Fruit fly (Drosophila melanogaster) whole organism, embryonic: ENCODE results near the gene CG12057.
A peak's percentile ranks its signal among the peaks of the same experiment; 100 is the strongest.

Experiments
- ATbp ChIP-seq: fragments of 200-800 bp; sonication (Bioruptor generic); optimal IDR thresholded peaks from 2 replicates; lab custom pipeline; 2017; ENCODE audit warnings: missing biosample characterization, mild to moderate bottlenecking, missing genetic modification characterization, missing genetic modification reagents
- Bteb2 ChIP-seq: fragments of 200-800 bp; sonication (Bioruptor generic); optimal IDR thresholded peaks from 2 replicates; lab custom pipeline; 2016; ENCODE audit warnings: missing biosample characterization, missing genetic modification characterization
- CG10431 ChIP-seq: fragments of 200-800 bp; sonication (Bioruptor generic); optimal IDR thresholded peaks from 3 replicates; lab custom pipeline; 2018; ENCODE audit warnings: missing biosample characterization, mild to moderate bottlenecking, missing genetic modification characterization
- CG10959 ChIP-seq: fragments of 200-800 bp; sonication (Bioruptor generic); IDR thresholded peaks from 2 replicates; pipeline ENCODE4 v1.3.6; 2022; ENCODE audit warnings: missing biosample characterization, missing genetic modification characterization
- CG12071 ChIP-seq: fragments of 200-800 bp; sonication (Bioruptor generic); optimal IDR thresholded peaks from 3 replicates; lab custom pipeline; 2018; ENCODE audit warnings: missing biosample characterization, mild to moderate bottlenecking, missing genetic modification characterization
- CG12155 ChIP-seq: fragments of 200-800 bp; sonication (Bioruptor generic); optimal IDR thresholded peaks from 3 replicates; lab custom pipeline; 2016; ENCODE audit warnings: missing biosample characterization, missing genetic modification characterization
- CG13123 ChIP-seq: fragments of 200-800 bp; sonication (Bioruptor generic); optimal IDR thresholded peaks from 2 replicates; lab custom pipeline; 2016; ENCODE audit warnings: missing biosample characterization, missing genetic modification characterization
- CG14710 ChIP-seq: fragments of 200-800 bp; sonication (Bioruptor generic); optimal IDR thresholded peaks from 3 replicates; lab custom pipeline; 2019; ENCODE audit warnings: missing biosample characterization, mild to moderate bottlenecking, missing genetic modification characterization, moderate library complexity
- CG15601 ChIP-seq: fragments of 200-800 bp; sonication (Bioruptor generic); optimal IDR thresholded peaks from 3 replicates; lab custom pipeline; 2019; ENCODE audit warnings: missing biosample characterization, mild to moderate bottlenecking, missing genetic modification characterization, moderate library complexity
- CG16779 ChIP-seq: fragments of 200-800 bp; sonication (Bioruptor generic); IDR thresholded peaks from 2 replicates; pipeline ENCODE4 v1.3.6; 2022; ENCODE audit warnings: missing biosample characterization, missing genetic modification characterization
- CG16815 ChIP-seq: fragments of 200-800 bp; sonication (Bioruptor generic); optimal IDR thresholded peaks from 3 replicates; lab custom pipeline; 2017; ENCODE audit warnings: missing biosample characterization, mild to moderate bottlenecking, missing genetic modification characterization
- CG16863 ChIP-seq: fragments of 200-800 bp; sonication (Bioruptor generic); optimal IDR thresholded peaks from 3 replicates; lab custom pipeline; 2016; ENCODE audit warnings: missing biosample characterization, missing genetic modification characterization
- CG1792 ChIP-seq: fragments of 200-800 bp; sonication (Bioruptor generic); optimal IDR thresholded peaks from 2 replicates; lab custom pipeline; 2016; ENCODE audit warnings: missing biosample characterization, missing genetic modification characterization
- CG18011 ChIP-seq: fragments of 200-800 bp; sonication (Bioruptor generic); optimal IDR thresholded peaks from 2 replicates; lab custom pipeline; 2017; ENCODE audit warnings: missing biosample characterization, missing genetic modification characterization, mild to moderate bottlenecking, moderate library complexity, missing genotype
- CG43689 ChIP-seq: fragments of 200-800 bp; sonication (Bioruptor generic); IDR thresholded peaks from 2 replicates; pipeline ENCODE4 v1.3.6; 2022; ENCODE audit warnings: missing biosample characterization, missing genetic modification characterization
- CG9215 ChIP-seq: fragments of 200-800 bp; sonication (Bioruptor generic); IDR thresholded peaks from 2 replicates; pipeline ENCODE4 v1.3.6; 2022; ENCODE audit warnings: missing biosample characterization, missing genetic modification characterization
- Drgx ChIP-seq: fragments of 200-800 bp; sonication (Bioruptor generic); IDR thresholded peaks from 2 replicates; pipeline ENCODE4 v1.3.6; 2022; ENCODE audit warnings: missing biosample characterization, missing genetic modification characterization
- Ets97D ChIP-seq: fragments of 200-800 bp; sonication (Bioruptor generic); optimal IDR thresholded peaks from 3 replicates; lab custom pipeline; 2016; ENCODE audit warnings: missing biosample characterization, missing genetic modification characterization
- Fer1 ChIP-seq: fragments of 200-800 bp; sonication (Bioruptor generic); optimal IDR thresholded peaks from 2 replicates; lab custom pipeline; 2017; ENCODE audit warnings: missing biosample characterization, mild to moderate bottlenecking, missing genetic modification characterization
- GATAe ChIP-seq: fragments of 200-800 bp; sonication (Bioruptor generic); conservative IDR thresholded peaks from 2 replicates; pipeline ENCODE4 v1.3.6; 2022; ENCODE audit warnings: missing biosample characterization, missing genetic modification characterization
- HLHmδ ChIP-seq: fragments of 200-800 bp; sonication (Bioruptor generic); optimal IDR thresholded peaks from 2 replicates; lab custom pipeline; 2018; ENCODE audit warnings: missing biosample characterization, mild to moderate bottlenecking, missing genetic modification characterization, moderate library complexity
- HmgZ ChIP-seq: fragments of 200-800 bp; sonication (Bioruptor generic); optimal IDR thresholded peaks from 2 replicates; lab custom pipeline; 2018; ENCODE audit warnings: missing biosample characterization, mild to moderate bottlenecking, missing genetic modification characterization
- Nf-YB ChIP-seq: fragments of 200-800 bp; sonication (Bioruptor generic); optimal IDR thresholded peaks from 3 replicates; lab custom pipeline; 2019; ENCODE audit warnings: missing biosample characterization, mild to moderate bottlenecking, missing genetic modification characterization, moderate library complexity
- Oli ChIP-seq: fragments of 200-800 bp; sonication (Bioruptor generic); optimal IDR thresholded peaks from 2 replicates; lab custom pipeline; 2018; ENCODE audit warnings: missing biosample characterization, mild to moderate bottlenecking, missing genetic modification characterization, moderate library complexity
- YL-1 ChIP-seq: fragments of 200-800 bp; sonication (Bioruptor generic); optimal IDR thresholded peaks from 3 replicates; lab custom pipeline; 2017; ENCODE audit warnings: missing biosample characterization, mild to moderate bottlenecking, missing genetic modification characterization
- aop ChIP-seq: fragments of 200-800 bp; sonication (Bioruptor generic); IDR thresholded peaks from 2 replicates; pipeline ENCODE4 v1.3.6; 2022; ENCODE audit warnings: missing biosample characterization, missing genetic modification characterization
- ara ChIP-seq: fragments of 200-800 bp; sonication (Bioruptor generic); IDR thresholded peaks from 2 replicates; pipeline ENCODE4 v1.3.6; 2022; ENCODE audit warnings: missing biosample characterization, missing genetic modification characterization
- ase ChIP-seq: fragments of 200-800 bp; sonication (Bioruptor generic); IDR thresholded peaks from 3 replicates; pipeline ENCODE4 v1.3.6; 2022; ENCODE audit warnings: missing biosample characterization, missing genetic modification characterization
- bowl ChIP-seq: fragments of 200-800 bp; sonication (Bioruptor generic); IDR thresholded peaks from 2 replicates; pipeline ENCODE4 v1.3.6; 2022; ENCODE audit warnings: missing biosample characterization, missing genetic modification characterization
- crc ChIP-seq: fragments of 200-800 bp; sonication (Bioruptor generic); optimal IDR thresholded peaks from 2 replicates; lab custom pipeline; 2016; ENCODE audit warnings: missing biosample characterization, missing genetic modification characterization
- dpn ChIP-seq, 2 experiments: fragments of 200-800 bp; sonication (Bioruptor generic); optimal IDR thresholded peaks; 3 replicates each; lab custom pipeline; 2016; ENCODE audit warnings: missing biosample characterization in 2 of 2, missing genetic modification characterization in 2 of 2
- fd3F ChIP-seq: fragments of 200-800 bp; sonication (Bioruptor generic); optimal IDR thresholded peaks from 2 replicates; lab custom pipeline; 2018; ENCODE audit warnings: missing biosample characterization, mild to moderate bottlenecking, missing genetic modification characterization, moderate library complexity
- grau ChIP-seq: fragments of 200-800 bp; optimal IDR thresholded peaks from 3 replicates; lab custom pipeline; 2019; ENCODE audit warnings: missing biosample characterization, mild to moderate bottlenecking, missing genetic modification characterization, moderate library complexity
- gsb-n ChIP-seq: fragments of 200-800 bp; sonication (Bioruptor generic); optimal IDR thresholded peaks from 3 replicates; lab custom pipeline; 2018; ENCODE audit warnings: missing biosample characterization, mild to moderate bottlenecking, missing genetic modification characterization
- klu ChIP-seq: fragments of 200-800 bp; sonication (Bioruptor generic); IDR thresholded peaks from 2 replicates; pipeline ENCODE4 v1.3.6; 2022; ENCODE audit warnings: missing biosample characterization, missing genetic modification characterization
- knrl ChIP-seq: fragments of 200-800 bp; sonication (Bioruptor generic); IDR thresholded peaks from 3 replicates; pipeline ENCODE4 v1.3.6; 2022; ENCODE audit warnings: missing biosample characterization, missing genetic modification characterization; ENCODE audit not compliant: partially characterized antibody
- nau ChIP-seq: fragments of 200-800 bp; sonication (Bioruptor generic); optimal IDR thresholded peaks from 3 replicates; lab custom pipeline; 2017; ENCODE audit warnings: missing biosample characterization, mild to moderate bottlenecking, missing genetic modification characterization, missing genetic modification reagents
- nom ChIP-seq: fragments of 200-800 bp; sonication (Bioruptor generic); optimal IDR thresholded peaks from 2 replicates; lab custom pipeline; 2017; ENCODE audit warnings: missing biosample characterization, missing genetic modification characterization, mild to moderate bottlenecking, moderate library complexity, missing genetic modification reagents
- oc ChIP-seq: fragments of 200-800 bp; sonication (Bioruptor generic); optimal IDR thresholded peaks from 2 replicates; lab custom pipeline; 2018; ENCODE audit warnings: missing biosample characterization, mild to moderate bottlenecking, missing genetic modification characterization, moderate library complexity
- pan ChIP-seq, 4 experiments: fragments of >200 bp in 3 of 4; fragments of 200-800 bp in 1 of 4; sonication (Bioruptor generic) in 1 of 4; optimal IDR thresholded peaks in 3 of 4; IDR thresholded peaks in 1 of 4; 2 replicates each; pipeline versions ENCODE4 v1.3.6 to Lab custom; 2017 to 2022; ENCODE audit warnings: missing biosample characterization in 2 of 4, missing genetic modification characterization in 2 of 4, mixed read lengths in 1 of 4
- pho ChIP-seq: fragments of 200-800 bp; sonication (Bioruptor generic); optimal IDR thresholded peaks from 2 replicates; lab custom pipeline; 2016; ENCODE audit warnings: missing biosample characterization, missing genetic modification characterization
- phol ChIP-seq: fragments of 200-800 bp; sonication (Bioruptor generic); optimal IDR thresholded peaks from 3 replicates; lab custom pipeline; 2018; ENCODE audit warnings: missing biosample characterization, mild to moderate bottlenecking, missing genetic modification characterization, moderate library complexity
- pzg ChIP-seq: fragments of 200-800 bp; sonication (Bioruptor generic); optimal IDR thresholded peaks from 3 replicates; lab custom pipeline; 2018; ENCODE audit warnings: missing biosample characterization, mild to moderate bottlenecking, missing genetic modification characterization, moderate library complexity
- sens ChIP-seq: fragments of 200-800 bp; sonication (Bioruptor generic); peaks from one replicate; lab custom pipeline; 2016; ENCODE audit warnings: missing biosample characterization, missing genetic modification characterization
- stc ChIP-seq: fragments of 200-800 bp; sonication (Bioruptor generic); IDR thresholded peaks from 2 replicates; pipeline ENCODE4 v1.3.6; 2022; ENCODE audit warnings: missing biosample characterization, missing genetic modification characterization
- stwl ChIP-seq: fragments of 200-800 bp; sonication (Bioruptor generic); optimal IDR thresholded peaks from 3 replicates; lab custom pipeline; 2018; ENCODE audit warnings: missing biosample characterization, mild to moderate bottlenecking, missing genetic modification characterization, moderate library complexity
- zf30C ChIP-seq: fragments of 200-800 bp; sonication (Bioruptor generic); optimal IDR thresholded peaks from 3 replicates; lab custom pipeline; 2018; ENCODE audit warnings: missing biosample characterization, mild to moderate bottlenecking, missing genetic modification characterization

Gene CG12057

DNA sequence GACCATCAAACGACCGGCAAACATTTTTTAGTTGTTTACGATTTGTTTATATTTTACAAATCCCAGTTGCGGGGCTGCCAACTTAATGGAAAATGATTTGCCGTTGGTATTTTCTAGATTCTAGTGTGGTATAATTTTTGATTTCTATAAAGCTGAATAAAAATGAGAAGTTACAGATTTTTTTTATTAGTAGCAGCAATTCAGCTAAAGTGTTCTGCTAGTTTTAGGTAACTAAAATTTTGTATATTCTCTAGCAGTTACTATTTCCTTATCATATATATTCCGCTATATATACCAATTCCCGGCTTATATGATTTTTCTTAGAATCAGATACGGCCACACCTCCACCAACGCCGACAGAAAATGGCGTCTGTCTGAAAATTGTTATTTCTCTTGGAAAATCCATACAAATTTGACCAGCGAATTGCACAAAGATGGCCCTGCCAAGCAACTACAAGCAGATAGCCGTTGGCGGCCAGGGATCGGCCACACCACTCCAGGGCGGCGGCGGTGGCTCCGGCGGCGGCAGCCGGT, 42.4 kb upstream of the CG12057 start, which contains the start of the genes fh and Bap111 (continued):
- no peak for TF ChIP-seq ara (GFP tag; lab: Robert Waterston, UW)
- TF ChIP-seq Ets97D (GFP tag; lab: Kevin White, UChicago), result peak; percentile 36
- peak; percentile 19 for TF ChIP-seq grau
- TF ChIP-seq CG14710 (tag; lab: Kevin White, UChicago), result peak; percentile 59

DNA sequence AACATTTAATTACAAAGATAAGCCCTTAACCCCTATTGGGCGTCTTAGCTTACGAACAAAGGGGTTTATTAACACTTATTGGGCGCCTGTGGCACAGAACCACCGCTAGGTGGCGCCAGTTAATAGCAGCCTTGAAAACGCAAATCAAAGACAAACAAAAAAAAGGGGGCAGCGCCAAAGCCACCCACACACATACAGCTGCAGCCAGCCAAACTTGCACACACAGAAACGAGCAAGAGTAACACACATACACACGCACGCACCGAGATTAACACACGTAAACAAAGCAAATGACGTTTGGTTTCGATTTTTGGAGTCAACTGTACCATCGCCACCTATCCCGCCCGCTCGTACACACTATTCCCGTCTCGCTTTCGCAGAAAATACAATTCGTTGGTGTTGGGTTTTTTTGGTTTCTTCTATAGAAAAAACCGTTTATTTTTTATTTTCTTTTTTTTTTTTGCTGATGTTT, 39.3 kb upstream of the CG12057 start:
- no peak for TF ChIP-seq CG16779
- peak; percentile 68 for TF ChIP-seq Drgx
- no peak for TF ChIP-seq nau
- peak; percentile 72 for TF ChIP-seq nom (GFP tag; lab: Kevin White, UChicago)
- no peak for TF ChIP-seq HLHmδ
- TF ChIP-seq pho (GFP tag; lab: Kevin White, UChicago), result no peak
- TF ChIP-seq aop (GFP tag; lab: Robert Waterston, UW), result no peak
- no peak for TF ChIP-seq CG1792 (GFP tag; lab: Kevin White, UChicago)
- TF ChIP-seq CG18011 (GFP tag; lab: Kevin White, UChicago), result peak; percentile 13
- peak; percentile 9 to 24 for TF ChIP-seq dpn (GFP tag; optimal IDR thresholded peaks at IDR 0.05; lab: Kevin White, UChicago)
- peak; percentile 47 for TF ChIP-seq oc
- TF ChIP-seq CG9215, result no peak
- 0 out of 2 replicates have a peak, but pooled peaks have one; percentile 11 for TF ChIP-seq stc (GFP tag; lab: Robert Waterston, UW)
- TF ChIP-seq CG12071 (GFP tag; lab: Kevin White, UChicago), result no peak
- no peak for TF ChIP-seq pan (optimal IDR thresholded peaks at IDR 0.05; lab: Kevin White, UChicago)
- peak in 1 of 2 experiments; percentile 55 for TF ChIP-seq pan (GFP tag; optimal IDR thresholded peaks at IDR 0.05 in 1 of 2, IDR thresholded peaks at IDR 0.05 in 1 of 2)
- TF ChIP-seq pzg (GFP tag; lab: Kevin White, UChicago), result peak; percentile 10
- no peak for TF ChIP-seq Oli (tag; lab: Kevin White, UChicago)
- TF ChIP-seq gsb-n (tag; lab: Kevin White, UChicago), result no peak
- TF ChIP-seq CG16815 (GFP tag; lab: Kevin White, UChicago), result no peak
- TF ChIP-seq Fer1 (GFP tag; lab: Kevin White, UChicago), result peak; percentile 55
- peak; percentile 54 for TF ChIP-seq HmgZ (tag; lab: Kevin White, UChicago)
- TF ChIP-seq CG43689 (GFP tag; lab: Robert Waterston, UW), result no peak
- TF ChIP-seq YL-1, result peak; percentile 58
- TF ChIP-seq CG12155 (GFP tag; lab: Kevin White, UChicago), result peak; percentile 8
- peak; percentile 43 for TF ChIP-seq zf30C (GFP tag; lab: Kevin White, UChicago)
- TF ChIP-seq CG13123 (GFP tag; lab: Kevin White, UChicago), result peak; percentile 33
- no peak; the same call in 1 of the 2 replicates for TF ChIP-seq GATAe
- peak; percentile 15 for TF ChIP-seq Ets97D (GFP tag; lab: Kevin White, UChicago)
- TF ChIP-seq fd3F (GFP tag; lab: Kevin White, UChicago), result peak; percentile 41
- TF ChIP-seq sens, result peak; percentile 79
- 0 out of 3 replicates have a peak, but pooled peaks have one; percentile 12 for TF ChIP-seq ase (GFP tag; lab: Robert Waterston, UW)
- no peak for TF ChIP-seq stwl
- peak; percentile 84 for TF ChIP-seq ATbp
- peak; percentile 24 for TF ChIP-seq CG15601
- TF ChIP-seq CG16863, result no peak
- no peak for TF ChIP-seq klu (GFP tag; lab: Robert Waterston, UW)
- TF ChIP-seq CG10959 (GFP tag; lab: Robert Waterston, UW), result peak; percentile 71
- no peak for TF ChIP-seq knrl (GFP tag; lab: Robert Waterston, UW)
- peak; percentile 17 for TF ChIP-seq Bteb2 (GFP tag; lab: Kevin White, UChicago)
- TF ChIP-seq phol (tag; lab: Kevin White, UChicago), result peak; percentile 9
- peak; percentile 53 for TF ChIP-seq Nf-YB (GFP tag; lab: Kevin White, UChicago)
- TF ChIP-seq crc (GFP tag; lab: Kevin White, UChicago), result no peak
- TF ChIP-seq bowl (GFP tag; lab: Robert Waterston, UW), result no peak
- TF ChIP-seq CG10431 (GFP tag; lab: Kevin White, UChicago), result peak; percentile 16
